Fruit fly (Drosophila melanogaster) S2 (cell line): Measurements from ENCODE around the gene Oat.
A peak's percentile ranks its signal among the peaks of the same experiment; 100 is the strongest.

Source experiments
- CG8478 ChIP-seq: fragments of >200 bp; optimal IDR thresholded peaks from 2 replicates; lab custom pipeline; 2018
- CTCF ChIP-seq, 2 experiments: fragments of >200 bp; optimal IDR thresholded peaks; 2 replicates each; lab custom pipeline; 2018

Gene Oat

DNA sequence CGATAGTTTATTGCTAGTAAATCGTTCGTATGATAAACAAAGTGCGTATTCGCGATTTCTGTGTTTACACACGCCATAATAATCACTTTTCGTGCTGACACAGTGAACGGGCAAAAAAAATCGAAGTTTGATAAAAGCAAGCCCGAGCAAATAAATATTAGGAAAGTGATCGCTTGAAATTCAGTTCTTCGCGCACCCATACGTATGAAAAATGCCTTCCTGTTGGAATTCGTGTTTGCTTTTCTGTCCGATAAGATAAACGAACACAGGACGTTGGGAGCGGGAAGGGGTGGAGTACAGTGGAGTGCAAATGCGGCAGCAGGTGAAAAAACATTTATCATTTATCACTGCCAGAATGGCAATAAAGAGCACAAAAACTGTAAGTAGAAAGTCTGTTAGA lies 18.9 kb downstream of the Oat start:
- TF ChIP-seq CG8478 (no peak), CTCF (optimal IDR thresholded peaks at IDR 0.05; lab: Kevin White, UChicago) (no peak)

DNA sequence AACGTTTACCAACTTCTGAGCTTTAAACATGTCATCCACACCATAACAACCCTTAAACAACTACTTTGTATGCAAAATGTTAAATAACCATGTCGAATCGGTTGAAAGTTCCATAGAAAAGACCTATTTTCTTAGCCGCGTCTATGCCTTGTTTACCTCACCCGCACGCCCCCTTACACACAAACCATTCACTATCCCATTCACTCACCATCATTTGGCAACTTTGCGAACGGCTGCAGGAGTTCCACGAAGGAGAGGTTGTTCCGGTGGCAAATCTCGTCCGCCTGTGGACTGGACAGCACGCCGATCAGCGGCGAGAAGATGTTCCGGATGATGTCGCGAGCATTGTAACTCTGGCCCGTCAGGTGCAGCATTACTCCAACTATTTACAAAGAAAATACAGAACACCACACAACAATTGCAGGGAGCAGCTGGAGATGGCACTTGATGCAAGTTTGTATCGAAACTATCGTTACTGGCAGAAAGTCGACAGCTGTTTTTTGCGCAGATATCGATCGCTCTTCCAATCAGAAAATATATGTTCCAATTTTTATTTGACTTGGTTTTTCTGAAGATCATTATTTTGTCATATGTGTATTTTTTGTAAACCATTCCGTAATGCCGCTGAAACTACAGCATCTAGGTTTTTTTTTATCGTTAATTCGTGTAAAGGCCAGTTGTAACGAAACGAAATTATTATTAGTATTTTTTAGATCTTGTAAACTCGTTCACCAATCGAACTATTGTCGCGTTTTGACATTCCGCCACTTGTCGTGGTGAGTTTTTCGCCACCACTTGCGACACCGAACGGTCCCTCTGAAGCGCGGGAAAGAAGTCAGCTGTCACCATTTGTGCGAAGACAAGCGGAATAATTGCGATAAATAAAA lies 31.3 kb downstream of the Oat start, which contains the start of gene asf1:
Gene asf1, plus strand, starts transcription at position 823 of the 887 bp plus-strand sequence.
- TF ChIP-seq CG8478, result no peak
- peak in 1 of 2 experiments; percentile 28 for TF ChIP-seq CTCF (optimal IDR thresholded peaks at IDR 0.05; lab: Kevin White, UChicago)

DNA sequence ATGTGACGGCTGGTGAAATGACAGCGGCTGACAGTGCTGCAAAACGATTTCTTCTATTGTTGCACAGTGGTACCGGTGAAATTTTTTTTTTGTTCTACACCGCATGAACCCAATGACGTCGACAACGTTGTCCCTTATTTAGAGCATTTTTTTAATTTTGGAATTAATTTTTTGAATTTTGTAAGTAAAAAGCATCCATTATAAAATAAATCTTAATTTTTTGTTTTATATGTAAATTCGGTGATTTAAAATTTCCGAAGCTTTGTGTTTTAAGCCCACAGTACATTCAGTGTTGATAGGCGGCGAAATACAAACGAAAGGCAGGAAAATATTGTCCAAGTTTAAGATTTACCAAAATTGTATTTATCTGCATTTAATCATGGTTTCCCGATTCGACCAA lies 37.5 kb downstream of the Oat start, which contains the start of the genes Lon and PIG-F:
Gene Lon, minus strand, starts transcription at position 28 of the 400 bp plus-strand sequence.
Gene PIG-F, plus strand, starts transcription at position 284 of the 400 bp plus-strand sequence.
- TF ChIP-seq CTCF (optimal IDR thresholded peaks at IDR 0.05; lab: Kevin White, UChicago) (no peak), CG8478 (no peak)

DNA sequence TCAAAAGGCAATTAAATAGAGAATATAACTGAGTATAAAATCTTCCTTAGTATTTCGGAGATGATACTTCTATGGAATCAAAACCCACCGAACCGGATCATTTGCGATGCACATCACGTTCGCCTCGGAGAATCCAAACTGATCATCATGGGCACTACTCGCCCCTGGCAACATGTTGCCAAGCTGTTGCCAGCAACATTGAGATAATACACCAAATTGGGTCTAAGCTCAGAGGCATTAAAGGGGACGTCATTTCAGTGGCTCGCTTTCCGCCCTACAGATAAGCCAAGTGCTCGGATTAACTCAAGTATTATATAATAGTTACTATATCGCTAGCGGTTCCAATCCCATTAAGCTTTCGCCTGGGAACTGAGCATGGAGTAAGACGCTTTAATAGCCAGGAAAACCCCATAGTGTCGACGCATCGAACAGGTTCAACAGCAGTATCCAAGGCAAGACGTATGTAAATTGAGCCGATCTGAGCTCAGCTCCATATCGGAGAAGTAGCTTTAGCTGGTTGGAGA lies 43.6 kb downstream of the Oat start, which contains the start of the genes lush and CG9372:
Gene lush, minus strand, starts transcription at position 117 of the 524 bp plus-strand sequence.
Gene CG9372, plus strand, starts transcription at position 235 of the 524 bp plus-strand sequence.
- TF ChIP-seq CTCF (optimal IDR thresholded peaks at IDR 0.05; lab: Kevin White, UChicago) (no peak), CG8478 (no peak)

DNA sequence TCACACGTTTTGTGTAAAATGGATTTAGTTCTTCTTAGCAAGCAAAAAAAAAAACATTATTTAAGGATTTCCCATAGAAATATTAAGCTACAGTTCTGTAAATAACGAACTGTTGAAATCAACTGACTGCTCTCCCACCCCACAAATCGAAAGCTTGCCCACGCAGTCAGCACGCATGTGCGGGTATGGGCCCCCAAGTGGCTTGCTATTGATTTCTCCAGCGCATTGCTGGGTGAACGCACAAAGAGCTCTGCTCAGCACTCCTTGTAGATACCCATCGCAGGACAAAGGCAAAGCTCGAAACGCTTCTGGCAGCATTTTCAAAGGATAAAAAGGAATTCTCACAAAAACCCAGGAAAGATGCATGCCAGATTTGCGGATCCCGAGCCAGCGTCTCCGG lies 48.2 kb downstream of the Oat start, which contains the start of gene CG9368:
Gene CG9368, plus strand, starts transcription at position 221 of the 400 bp plus-strand sequence.
- no peak for TF ChIP-seq CTCF (optimal IDR thresholded peaks at IDR 0.05; lab: Kevin White, UChicago)
- TF ChIP-seq CG8478, result no peak

DNA sequence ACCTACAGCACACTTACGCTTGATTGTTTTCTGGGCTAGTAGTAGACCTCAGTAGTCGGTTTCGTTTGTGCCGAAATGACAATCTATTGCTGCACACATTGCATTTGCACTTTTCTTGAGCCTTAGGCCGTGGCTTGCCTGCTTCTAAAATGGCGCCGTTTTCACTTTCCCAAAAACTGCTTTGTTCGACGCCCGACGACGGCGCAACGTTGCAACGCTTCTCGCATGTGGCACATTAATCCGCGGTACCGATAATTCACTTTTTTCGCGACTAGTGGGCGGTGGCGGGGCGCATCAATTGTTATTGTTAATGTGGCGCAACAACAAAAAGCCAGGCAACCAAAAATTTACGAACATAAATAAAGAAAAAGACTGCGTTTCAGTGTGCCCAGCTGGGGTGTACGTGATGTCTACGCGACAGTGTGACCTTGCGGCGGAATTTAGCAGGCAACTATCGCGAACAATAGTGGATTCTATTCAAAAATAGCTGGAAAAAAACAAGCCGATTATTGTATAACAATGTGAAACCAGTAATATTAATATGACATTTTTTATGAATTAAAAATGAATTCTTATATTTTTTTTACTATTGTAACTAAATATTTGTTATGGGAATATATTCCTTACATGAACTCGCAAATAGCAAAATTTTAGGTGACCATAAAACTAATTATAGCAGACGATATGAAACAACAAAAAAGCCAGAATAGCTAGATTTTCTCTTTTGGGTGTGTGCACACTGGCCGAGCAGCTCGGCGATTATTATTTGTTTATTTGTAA lies 51.1 kb downstream of the Oat start, which contains the start of the genes ash1 and Taf6:
Gene ash1, minus strand, starts transcription at position 387 of the 780 bp plus-strand sequence.
Gene Taf6, plus strand, starts transcription at position 720 of the 780 bp plus-strand sequence.
- TF ChIP-seq CG8478 (no peak), CTCF (optimal IDR thresholded peaks at IDR 0.05; lab: Kevin White, UChicago) (no peak)
